Worm (Caenorhabditis elegans) whole organism, L3 larva: Measurements from ENCODE around the gene Y116F11A.3.
"Not testable (repeated sequence)": the region's sequence is repeated elsewhere in the genome, so short reads cannot be mapped to it uniquely, and the experiment has no call there.

ENCODE experiments used
- aly-2 ChIP-seq: fragments of 150-350 bp; optimal IDR thresholded peaks from 2 replicates; lab custom pipeline; 2014; ENCODE audit warnings: missing biosample characterization, missing genetic modification characterization
- elt-3 ChIP-seq, 3 experiments: fragments of 150-350 bp in 1 of 3; sonication (generic microtip) in 2 of 3; optimal IDR thresholded peaks; 2 replicates in 2 of 3; 4 replicates in 1 of 3; lab custom pipeline; 2014 to 2017; ENCODE audit warnings: missing biosample characterization in 3 of 3, missing genetic modification characterization in 3 of 3
- pqm-1 ChIP-seq: fragments of 150-350 bp; optimal IDR thresholded peaks from 2 replicates; lab custom pipeline; 2017; ENCODE audit warnings: missing biosample characterization, missing genetic modification characterization, inconsistent platforms
- snpc-4 ChIP-seq: fragments of 150-350 bp; optimal IDR thresholded peaks from 2 replicates; lab custom pipeline; 2014; ENCODE audit warnings: missing biosample characterization, missing genetic modification characterization
- ztf-4 ChIP-seq: fragments of 150-350 bp; optimal IDR thresholded peaks from 2 replicates; lab custom pipeline; 2014; ENCODE audit warnings: missing biosample characterization, missing genetic modification characterization

- not testable (repeated sequence) for TF ChIP-seq aly-2 (tag; lab: Kevin White, UChicago); pqm-1 (tag; lab: Kevin White, UChicago); elt-3 (tag; optimal IDR thresholded peaks at IDR 0.05; lab: Kevin White, UChicago); ztf-4 (tag; lab: Kevin White, UChicago); snpc-4 (tag; lab: Kevin White, UChicago)
These were observed 18.3 kb upstream of the Y116F11A.3 start, which contains the start of gene Y43F8C.15 for ce11 chrV:19710514-19710913.
